Fruit fly (Drosophila melanogaster) whole organism: ENCODE results near the gene IP3K2.

Experiments used
- CG8478 ChIP-seq: fragments of >200 bp; optimal IDR thresholded peaks from 2 replicates; lab custom pipeline; 2018; ENCODE audit warnings: inconsistent platforms
- Dll ChIP-seq: fragments of >200 bp; optimal IDR thresholded peaks from 2 replicates; lab custom pipeline; 2017
- EcR ChIP-seq, 2 experiments: fragments of >200 bp; optimal IDR thresholded peaks; 2 replicates each; lab custom pipeline; 2017; ENCODE audit warnings: missing biosample characterization in 2 of 2, missing genetic modification characterization in 2 of 2, missing genetic modification reagents in 2 of 2
- psq ChIP-seq: fragments of >200 bp; optimal IDR thresholded peaks from 2 replicates; lab custom pipeline; 2017
- usp ChIP-seq: fragments of >200 bp; optimal IDR thresholded peaks from 2 replicates; lab custom pipeline; 2017; ENCODE audit warnings: missing biosample characterization, missing genetic modification characterization, mixed read lengths

DNA sequence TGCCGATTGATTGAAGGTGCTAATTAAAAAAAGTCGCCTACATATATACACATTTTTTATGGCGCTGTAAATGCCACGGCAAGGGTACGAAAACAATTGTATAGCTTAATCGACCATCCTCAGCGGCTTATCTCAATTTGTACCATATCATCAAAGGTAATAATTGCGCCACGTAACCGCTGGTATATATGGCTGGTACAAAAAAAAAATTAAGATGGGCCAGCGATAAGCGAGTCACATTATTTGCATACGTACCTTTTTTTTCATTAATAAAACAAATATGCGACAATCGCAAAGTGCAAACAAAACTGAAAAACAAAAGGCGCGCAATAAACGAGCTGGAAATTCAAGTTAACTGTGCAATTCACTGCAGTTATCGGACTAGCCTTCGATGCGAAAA is 49.0 kb upstream of the IP3K2 start:
- TF ChIP-seq CG8478 (lab: Kevin White, UChicago) (no peak), psq (lab: Kevin White, UChicago) (no peak), EcR (GFP tag; optimal IDR thresholded peaks at IDR 0.05; lab: Kevin White, UChicago) (no peak), usp (no peak), Dll (lab: Kevin White, UChicago) (no peak)
